Worm (Caenorhabditis elegans) whole organism, L2 larva: ENCODE results near the gene atgp-2.
A peak's percentile ranks its signal among the peaks of the same experiment; 100 is the strongest.

Source experiments
- R02D3.7 ChIP-seq: fragments of 150-350 bp; optimal IDR thresholded peaks from 2 replicates; lab custom pipeline; 2014; ENCODE audit warnings: missing biosample characterization, missing genetic modification characterization
- ZK546.5 ChIP-seq: sonication (generic microtip); optimal IDR thresholded peaks from 2 replicates; lab custom pipeline; 2017; ENCODE audit warnings: missing biosample characterization, missing genetic modification characterization
- alr-1 ChIP-seq: fragments of 150-350 bp; optimal IDR thresholded peaks from 2 replicates; lab custom pipeline; 2014; ENCODE audit warnings: missing biosample characterization, missing genetic modification characterization
- ama-1 ChIP-seq: fragments of 150-350 bp; optimal IDR thresholded peaks from 2 replicates; lab custom pipeline; 2018; ENCODE audit warnings: inconsistent platforms
- blmp-1 ChIP-seq: sonication (generic microtip); optimal IDR thresholded peaks from 2 replicates; lab custom pipeline; 2017; ENCODE audit warnings: missing genetic modification characterization, mild to moderate bottlenecking, missing compliant biosample characterization, antibody characterized with exemption, moderate library complexity; ENCODE audit not compliant: insufficient read depth
- ceh-16 ChIP-seq: fragments of 150-350 bp; optimal IDR thresholded peaks from 2 replicates; lab custom pipeline; 2014; ENCODE audit warnings: missing biosample characterization, missing genetic modification characterization
- elt-1 ChIP-seq: fragments of 150-350 bp; optimal IDR thresholded peaks from 2 replicates; lab custom pipeline; 2014; ENCODE audit warnings: missing biosample characterization, missing genetic modification characterization
- fos-1 ChIP-seq: fragments of 150-350 bp; optimal IDR thresholded peaks from 2 replicates; lab custom pipeline; 2014; ENCODE audit warnings: missing biosample characterization, missing genetic modification characterization
- gmeb-1 ChIP-seq: fragments of 150-350 bp; optimal IDR thresholded peaks from 2 replicates; lab custom pipeline; 2014; ENCODE audit warnings: missing biosample characterization, missing genetic modification characterization
- lin-11 ChIP-seq: fragments of 150-350 bp; sonication (generic microtip); optimal IDR thresholded peaks from 2 replicates; lab custom pipeline; 2014; ENCODE audit warnings: missing biosample characterization, missing genetic modification characterization, inconsistent platforms, mixed read lengths
- lin-39 ChIP-seq: fragments of 150-350 bp; optimal IDR thresholded peaks from 2 replicates; lab custom pipeline; 2014; ENCODE audit warnings: missing biosample characterization, missing genetic modification reagents, missing genetic modification characterization
- lsy-2 ChIP-seq, 2 experiments: fragments of 150-350 bp in 1 of 2; sonication (generic microtip) in 1 of 2; optimal IDR thresholded peaks; 2 replicates each; lab custom pipeline; 2014 to 2017; ENCODE audit warnings: missing biosample characterization in 2 of 2, missing genetic modification characterization in 2 of 2
- mab-5 ChIP-seq: fragments of 150-350 bp; optimal IDR thresholded peaks from 2 replicates; lab custom pipeline; 2014; ENCODE audit warnings: missing biosample characterization, missing genetic modification characterization
- mbf-1 ChIP-seq: sonication (generic microtip); optimal IDR thresholded peaks from 2 replicates; lab custom pipeline; 2017; ENCODE audit warnings: missing biosample characterization, missing genetic modification characterization
- nhr-10 ChIP-seq: sonication (generic microtip); optimal IDR thresholded peaks from 2 replicates; lab custom pipeline; 2017; ENCODE audit warnings: missing biosample characterization, missing genetic modification characterization
- nhr-11 ChIP-seq: fragments of 150-350 bp; optimal IDR thresholded peaks from 2 replicates; lab custom pipeline; 2014; ENCODE audit warnings: missing biosample characterization, missing genetic modification characterization
- nhr-12 ChIP-seq: fragments of 150-350 bp; optimal IDR thresholded peaks from 2 replicates; lab custom pipeline; 2014; ENCODE audit warnings: missing biosample characterization, missing genetic modification characterization
- nhr-129 ChIP-seq: fragments of 150-350 bp; optimal IDR thresholded peaks from 2 replicates; lab custom pipeline; 2014; ENCODE audit warnings: missing biosample characterization, missing genetic modification characterization
- nhr-21 ChIP-seq: fragments of 150-350 bp; optimal IDR thresholded peaks from 2 replicates; lab custom pipeline; 2014; ENCODE audit warnings: missing biosample characterization, missing genetic modification characterization
- nhr-23 ChIP-seq: fragments of 150-350 bp; optimal IDR thresholded peaks from 2 replicates; lab custom pipeline; 2014; ENCODE audit warnings: missing biosample characterization, missing genetic modification reagents, missing genetic modification characterization
- nhr-237 ChIP-seq: fragments of 150-350 bp; optimal IDR thresholded peaks from 2 replicates; lab custom pipeline; 2014; ENCODE audit warnings: missing biosample characterization, missing genetic modification characterization
- nhr-25 ChIP-seq: fragments of 150-350 bp; sonication (generic microtip); optimal IDR thresholded peaks from 3 replicates; lab custom pipeline; 2014; ENCODE audit warnings: missing biosample characterization, missing genetic modification characterization
- nhr-6 ChIP-seq: fragments of 150-350 bp; optimal IDR thresholded peaks from 2 replicates; lab custom pipeline; 2014; ENCODE audit warnings: missing biosample characterization, missing genetic modification characterization
- peb-1 ChIP-seq: fragments of 150-350 bp; optimal IDR thresholded peaks from 2 replicates; lab custom pipeline; 2014; ENCODE audit warnings: missing biosample characterization, missing genetic modification characterization
- sem-4 ChIP-seq: fragments of 150-350 bp; optimal IDR thresholded peaks from 2 replicates; lab custom pipeline; 2014; ENCODE audit warnings: missing biosample characterization, missing genetic modification reagents, missing genetic modification characterization
- skn-1 ChIP-seq: sonication (generic microtip); optimal IDR thresholded peaks from 2 replicates; lab custom pipeline; 2017; ENCODE audit warnings: missing biosample characterization, missing genetic modification characterization
- sma-9 ChIP-seq, 2 experiments: fragments of 150-350 bp in 1 of 2; sonication (generic microtip) in 1 of 2; optimal IDR thresholded peaks; 2 replicates each; lab custom pipeline; 2014 to 2016; ENCODE audit warnings: missing genetic modification characterization in 2 of 2, mild to moderate bottlenecking in 1 of 2, missing biosample characterization in 1 of 2, missing compliant biosample characterization in 1 of 2, missing genetic modification reagents in 1 of 2, moderate library complexity in 1 of 2
- snpc-4 ChIP-seq: fragments of 150-350 bp; optimal IDR thresholded peaks from 2 replicates; lab custom pipeline; 2014; ENCODE audit warnings: missing biosample characterization, missing genetic modification characterization
- unc-39 ChIP-seq: fragments of 150-350 bp; optimal IDR thresholded peaks from 2 replicates; lab custom pipeline; 2014; ENCODE audit warnings: missing biosample characterization, missing genetic modification characterization
- unc-55 ChIP-seq: fragments of 150-350 bp; sonication (generic microtip); optimal IDR thresholded peaks from 3 replicates; lab custom pipeline; 2014; ENCODE audit warnings: missing biosample characterization, missing genetic modification reagents, missing genetic modification characterization
- unc-62 ChIP-seq: fragments of 150-350 bp; optimal IDR thresholded peaks from 2 replicates; lab custom pipeline; 2014; ENCODE audit warnings: missing biosample characterization, missing genetic modification reagents, missing genetic modification characterization
- ztf-1 ChIP-seq: fragments of 200-800 bp; sonication (Bioruptor generic); conservative IDR thresholded peaks from 2 replicates; pipeline ENCODE4 v1.3.6; 2022; ENCODE audit warnings: missing genetic modification characterization, missing compliant biosample characterization

Gene atgp-2

ce11 chrII:14611307-14611706 lies 32.6 kb downstream of the atgp-2 start:
- TF ChIP-seq elt-1 (tag; lab: Kevin White, UChicago) (no peak), nhr-25 (tag; lab: Kevin White, UChicago) (no peak), unc-39 (tag; lab: Kevin White, UChicago) (no peak), unc-62 (GFP tag; lab: Kevin White, UChicago) (no peak), sma-9 (GFP tag; optimal IDR thresholded peaks at IDR 0.05; lab: Kevin White, UChicago) (no peak), sma-9 (tag; optimal IDR thresholded peaks at IDR 0.05; lab: Kevin White, UChicago) (no peak), sem-4 (tag; lab: Kevin White, UChicago) (no peak), ama-1 (lab: Kevin White, UChicago) (no peak), ztf-1 (GFP tag; lab: Robert Waterston, UW) (no peak), lin-39 (tag; lab: Kevin White, UChicago) (no peak), snpc-4 (no peak), lin-11 (no peak), nhr-21 (tag; lab: Kevin White, UChicago) (no peak), ZK546.5 (tag; lab: Kevin White, UChicago) (no peak), nhr-10 (tag; lab: Kevin White, UChicago) (no peak), ceh-16 (tag; lab: Kevin White, UChicago) (no peak), mbf-1 (tag; lab: Kevin White, UChicago) (no peak), nhr-12 (tag; lab: Kevin White, UChicago) (no peak), unc-55 (no peak), peb-1 (tag; lab: Kevin White, UChicago) (no peak)

- TF ChIP-seq fos-1 (tag; lab: Kevin White, UChicago), result no peak
- peak; percentile 67 for TF ChIP-seq ama-1 (lab: Kevin White, UChicago)
- TF ChIP-seq unc-39 (tag; lab: Kevin White, UChicago), result no peak
- peak in 1 of 2 experiments; percentile 7 for TF ChIP-seq lsy-2 (tag; optimal IDR thresholded peaks at IDR 0.05; lab: Kevin White, UChicago)
- TF ChIP-seq sma-9 (GFP tag; optimal IDR thresholded peaks at IDR 0.05; lab: Kevin White, UChicago), result no peak
- TF ChIP-seq sma-9 (tag; optimal IDR thresholded peaks at IDR 0.05; lab: Kevin White, UChicago), result no peak
- TF ChIP-seq mab-5 (tag; lab: Kevin White, UChicago), result no peak
- TF ChIP-seq blmp-1 (tag; lab: Kevin White, UChicago), result peak; percentile 60
- TF ChIP-seq R02D3.7 (tag; lab: Kevin White, UChicago), result no peak
- peak; percentile 24 for TF ChIP-seq nhr-21 (tag; lab: Kevin White, UChicago)
- TF ChIP-seq nhr-129 (tag; lab: Kevin White, UChicago), result peak; percentile 2
- TF ChIP-seq, all 48 proteins: peak for 5
These were observed 33.3 kb downstream of the atgp-2 start for ce11 chrII:14610492-14611142.

- TF ChIP-seq ama-1 (lab: Kevin White, UChicago) (peak; percentile 1), ZK546.5 (tag; lab: Kevin White, UChicago) (no peak)
These were observed 34.5 kb downstream of the atgp-2 start for ce11 chrII:14609297-14609937.

DNA sequence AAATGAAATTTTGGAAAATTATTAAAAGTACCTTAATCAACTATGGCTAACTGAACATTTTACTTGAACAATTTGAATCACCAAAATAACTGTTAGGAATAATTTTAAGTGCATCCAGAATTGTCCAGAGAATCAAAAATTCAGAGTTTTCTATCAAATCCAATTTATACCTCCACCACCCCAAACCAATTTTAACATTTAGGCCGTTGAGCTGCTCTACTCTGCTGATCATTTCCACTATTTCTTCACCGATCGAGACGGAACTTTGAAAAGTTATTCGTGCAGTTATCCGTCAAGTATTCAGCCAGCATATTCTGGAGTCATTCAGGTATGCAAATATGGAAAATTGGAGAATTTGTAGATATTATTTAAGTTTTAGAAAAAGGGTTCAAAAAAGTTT lies 35.4 kb downstream of the atgp-2 start:
- TF ChIP-seq ama-1 (lab: Kevin White, UChicago) (peak; percentile 33), ceh-16 (tag; lab: Kevin White, UChicago) (no peak), nhr-23 (tag; lab: Kevin White, UChicago) (no peak)

DNA sequence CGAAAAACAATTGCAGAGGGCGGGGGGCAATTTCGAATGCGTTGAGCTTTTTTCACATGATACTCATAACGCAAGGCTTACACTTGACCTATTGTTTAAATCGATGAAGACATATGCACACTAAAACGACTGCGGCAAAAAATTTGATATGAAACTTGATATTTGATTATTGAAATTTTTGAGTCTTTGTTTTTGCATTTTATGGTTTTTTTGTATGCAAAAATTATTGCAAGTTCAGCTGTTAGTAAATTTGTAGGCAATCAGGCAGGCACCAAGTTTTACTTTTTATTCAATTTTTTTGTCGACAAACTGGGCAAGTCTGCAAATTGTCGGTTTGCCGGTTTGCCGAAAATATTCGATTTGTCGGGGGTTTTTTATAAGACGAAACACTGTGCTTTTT lies 37.7 kb downstream of the atgp-2 start, which contains the start of gene arl-3:
Gene arl-3, plus strand, starts transcription at position 301 of the 400 bp plus-strand sequence.
- TF ChIP-seq ama-1 (lab: Kevin White, UChicago) (no peak), mab-5 (tag; lab: Kevin White, UChicago) (no peak), nhr-237 (tag; lab: Kevin White, UChicago) (no peak), alr-1 (tag; lab: Kevin White, UChicago) (no peak), nhr-129 (tag; lab: Kevin White, UChicago) (no peak), gmeb-1 (tag; lab: Kevin White, UChicago) (no peak), skn-1 (no peak), nhr-23 (tag; lab: Kevin White, UChicago) (no peak), nhr-11 (tag; lab: Kevin White, UChicago) (no peak), ztf-1 (GFP tag; lab: Robert Waterston, UW) (no peak), unc-39 (tag; lab: Kevin White, UChicago) (no peak), lin-39 (tag; lab: Kevin White, UChicago) (no peak), nhr-6 (tag; lab: Kevin White, UChicago) (no peak), fos-1 (tag; lab: Kevin White, UChicago) (no peak)
